Worm (Caenorhabditis elegans): ENCODE measurements around the gene Y46C8AL.11.

ce11 chrIV:3965013-3965412, 21.9 kb downstream of the Y46C8AL.11 start, which contains the start of gene clec-76:
- TF ChIP-seq ztf-4 (tag; optimal IDR thresholded peaks at IDR 0.05) (no peak), ztf-11 (tag; optimal IDR thresholded peaks at IDR 0.05) (no peak), ama-1 (optimal IDR thresholded peaks at IDR 0.05) (no peak), mdl-1 (tag; optimal IDR thresholded peaks at IDR 0.05) (no peak), lin-39 (tag; optimal IDR thresholded peaks at IDR 0.05) (no peak), mab-5 (tag; optimal IDR thresholded peaks at IDR 0.05) (no peak), ztf-1 (GFP tag; conservative IDR thresholded peaks at IDR 0.05) (no peak), sma-9 (GFP tag; optimal IDR thresholded peaks at IDR 0.05) (peak; percentile 52), sma-9 (tag; optimal IDR thresholded peaks at IDR 0.05) (no peak), nhr-77 (tag; optimal IDR thresholded peaks at IDR 0.05) (no peak)
